Fruit fly (Drosophila melanogaster) whole organism, wandering third instar larva: ENCODE data around the gene CG14853.

Experiments
- Abd-B ChIP-seq: fragments of >200 bp; optimal IDR thresholded peaks from 2 replicates; lab custom pipeline; 2017; ENCODE audit warnings: missing biosample characterization, missing genetic modification characterization
- CG9705 ChIP-seq: fragments of 200-800 bp; sonication (Bioruptor generic); optimal IDR thresholded peaks from 2 replicates; lab custom pipeline; 2018; ENCODE audit warnings: missing biosample characterization, mild to moderate bottlenecking, missing genetic modification characterization
- CrebA ChIP-seq: fragments of 200-800 bp; sonication (Bioruptor generic); optimal IDR thresholded peaks from 2 replicates; lab custom pipeline; 2016; ENCODE audit warnings: missing biosample characterization, mild to moderate bottlenecking, missing genetic modification characterization, borderline replicate concordance
- Dfd ChIP-seq: fragments of >200 bp; optimal IDR thresholded peaks from 2 replicates; lab custom pipeline; 2017; ENCODE audit warnings: missing biosample characterization, missing genetic modification characterization
- Dif ChIP-seq: fragments of 200-275, 200-300 bp; sonication (Bioruptor generic); optimal IDR thresholded peaks from 2 replicates; lab custom pipeline; 2018; ENCODE audit warnings: missing biosample characterization, missing genetic modification characterization; ENCODE audit not compliant: partially characterized antibody
- GATAd ChIP-seq: sonication (Bioruptor generic); optimal IDR thresholded peaks from 2 replicates; lab custom pipeline; 2016; ENCODE audit warnings: missing biosample characterization, missing genetic modification characterization
- HLH106 ChIP-seq: fragments of 200-800 bp; optimal IDR thresholded peaks from 3 replicates; lab custom pipeline; 2019; ENCODE audit warnings: missing biosample characterization, mild to moderate bottlenecking, missing genetic modification characterization, moderate library complexity
- Hnf4 ChIP-seq: fragments of 200-800 bp; sonication (Bioruptor generic); optimal IDR thresholded peaks from 2 replicates; lab custom pipeline; 2016; ENCODE audit warnings: missing biosample characterization, mild to moderate bottlenecking, missing genetic modification characterization
- Hr83 ChIP-seq: fragments of 200-300 bp; sonication (Bioruptor generic); optimal IDR thresholded peaks from 2 replicates; lab custom pipeline; 2016; ENCODE audit warnings: missing biosample characterization, mild to moderate bottlenecking, missing genetic modification characterization, moderate library complexity; ENCODE audit not compliant: poor library complexity, severe bottlenecking
- N ChIP-seq: fragments of >200 bp; optimal IDR thresholded peaks from 2 replicates; lab custom pipeline; 2018; ENCODE audit warnings: missing biosample characterization, missing external identifiers, missing genetic modification characterization
- Rel ChIP-seq, 2 experiments: fragments of 200-800 bp; sonication (Bioruptor generic) in 1 of 2; optimal IDR thresholded peaks; 2 replicates in 1 of 2; 3 replicates in 1 of 2; lab custom pipeline; 2016 to 2019; ENCODE audit warnings: mild to moderate bottlenecking in 2 of 2, missing biosample characterization in 2 of 2, missing genetic modification characterization in 2 of 2, moderate library complexity in 1 of 2
- Sp1 ChIP-seq: fragments of 200-800 bp; sonication (Bioruptor generic); optimal IDR thresholded peaks from 3 replicates; lab custom pipeline; 2019; ENCODE audit warnings: missing biosample characterization, mild to moderate bottlenecking, missing genetic modification characterization, moderate library complexity
- brk ChIP-seq: fragments of 200-800 bp; sonication (Bioruptor generic); optimal IDR thresholded peaks from 2 replicates; lab custom pipeline; 2016; ENCODE audit warnings: missing biosample characterization, mild to moderate bottlenecking, missing genetic modification characterization
- dl ChIP-seq, 2 experiments: fragments of 175-275, 200-275 bp in 1 of 2; fragments of 200-275 bp in 1 of 2; sonication (Bioruptor generic); optimal IDR thresholded peaks; lab custom pipeline; 2018; ENCODE audit warnings: mild to moderate bottlenecking in 2 of 2, missing biosample characterization in 2 of 2, missing genetic modification characterization in 2 of 2, moderate library complexity in 2 of 2; ENCODE audit not compliant: partially characterized antibody in 2 of 2, insufficient read depth in 1 of 2
- dmrt93B ChIP-seq: fragments of 200-800 bp; sonication (Bioruptor generic); optimal IDR thresholded peaks from 2 replicates; lab custom pipeline; 2018; ENCODE audit warnings: missing biosample characterization, mild to moderate bottlenecking, missing genetic modification characterization
- ey ChIP-seq: fragments of 200-800 bp; sonication (Bioruptor generic); optimal IDR thresholded peaks from 2 replicates; lab custom pipeline; 2016; ENCODE audit warnings: missing biosample characterization, missing genetic modification characterization
- foxo ChIP-seq, 2 experiments: fragments of 200-800 bp; sonication (Bioruptor generic); optimal IDR thresholded peaks; 2 replicates in 1 of 2; 3 replicates in 1 of 2; lab custom pipeline; 2016 to 2017; ENCODE audit warnings: missing biosample characterization in 2 of 2, missing genetic modification characterization in 2 of 2
- fru ChIP-seq: fragments of 200-800 bp; sonication (Bioruptor generic); optimal IDR thresholded peaks from 3 replicates; lab custom pipeline; 2016; ENCODE audit warnings: missing biosample characterization, mild to moderate bottlenecking, missing genetic modification characterization
- h ChIP-seq: fragments of 200-800 bp; sonication (Bioruptor generic); optimal IDR thresholded peaks from 3 replicates; lab custom pipeline; 2016; ENCODE audit warnings: missing biosample characterization, mild to moderate bottlenecking, missing genetic modification characterization
- jim ChIP-seq: fragments of 175-275, 200-325 bp; sonication (Bioruptor generic); optimal IDR thresholded peaks from 2 replicates; lab custom pipeline; 2016; ENCODE audit warnings: missing biosample characterization, mild to moderate bottlenecking, missing genetic modification characterization
- lola ChIP-seq: fragments of >200 bp; optimal IDR thresholded peaks from 2 replicates; lab custom pipeline; 2017; ENCODE audit warnings: missing biosample characterization, missing genetic modification characterization
- pan ChIP-seq: fragments of >200 bp; optimal IDR thresholded peaks from 2 replicates; lab custom pipeline; 2017
- sage ChIP-seq: fragments of 200-800 bp; sonication (Bioruptor generic); optimal IDR thresholded peaks from 2 replicates; lab custom pipeline; 2016; ENCODE audit warnings: missing biosample characterization, mild to moderate bottlenecking, missing genetic modification characterization
- sv ChIP-seq: fragments of 200-800 bp; sonication (Bioruptor generic); optimal IDR thresholded peaks from 3 replicates; lab custom pipeline; 2016; ENCODE audit warnings: missing biosample characterization, missing genetic modification characterization
- tai ChIP-seq: sonication (Bioruptor generic); optimal IDR thresholded peaks from 2 replicates; lab custom pipeline; 2016; ENCODE audit warnings: missing biosample characterization, missing genetic modification characterization
- usp ChIP-seq: fragments of >200 bp; optimal IDR thresholded peaks from 2 replicates; lab custom pipeline; 2017; ENCODE audit warnings: missing biosample characterization, missing genetic modification characterization
- woc ChIP-seq: sonication (Bioruptor generic); optimal IDR thresholded peaks from 2 replicates; lab custom pipeline; 2016; ENCODE audit warnings: missing biosample characterization, mild to moderate bottlenecking, missing genetic modification characterization

CG14853 gene

dm6 chr3R:14576692-14577646 lies 32.5 kb upstream of the CG14853 start, which contains the start of gene stumps:
stumps (plus strand) TSS chr3R:14577217.
- no peak for TF ChIP-seq Rel (GFP tag; optimal IDR thresholded peaks at IDR 0.05; lab: Kevin White, UChicago)
- TF ChIP-seq Rel (tag; optimal IDR thresholded peaks at IDR 0.05; lab: Kevin White, UChicago) = no peak
- TF ChIP-seq dl (GFP tag; optimal IDR thresholded peaks at IDR 0.05; lab: Kevin White, UChicago; ENCODE audit: insufficient read depth in 1 of 2, partially characterized antibody in 2 of 2) = no peak
- no peak for TF ChIP-seq jim (GFP tag; lab: Kevin White, UChicago)
- TF ChIP-seq CG9705 (GFP tag; lab: Kevin White, UChicago) = no peak
- no peak for TF ChIP-seq lola (GFP tag; lab: Kevin White, UChicago)
- no peak for TF ChIP-seq usp (GFP tag; lab: Kevin White, UChicago)
- TF ChIP-seq Sp1 (GFP tag; lab: Kevin White, UChicago) = no peak
- no peak for TF ChIP-seq pan (lab: Kevin White, UChicago)
- TF ChIP-seq Hr83 = no peak
- no peak for TF ChIP-seq dmrt93B (GFP tag; lab: Kevin White, UChicago)
- no peak for TF ChIP-seq CrebA
- no peak for TF ChIP-seq h (GFP tag; lab: Kevin White, UChicago)
- TF ChIP-seq GATAd (GFP tag; lab: Kevin White, UChicago) = no peak
- no peak for TF ChIP-seq woc (GFP tag; lab: Kevin White, UChicago)
- TF ChIP-seq Hnf4 = no peak
- TF ChIP-seq N (GFP tag; lab: Kevin White, UChicago) = no peak
- TF ChIP-seq sv (GFP tag; lab: Kevin White, UChicago) = no peak
- no peak for TF ChIP-seq Dif (GFP tag; lab: Kevin White, UChicago)
- TF ChIP-seq foxo (GFP tag; optimal IDR thresholded peaks at IDR 0.05; lab: Kevin White, UChicago) = no peak
- TF ChIP-seq fru (GFP tag; lab: Kevin White, UChicago) = no peak

- TF ChIP-seq sv (GFP tag; lab: Kevin White, UChicago) (no peak), fru (GFP tag; lab: Kevin White, UChicago) (peak; percentile 11), Dif (GFP tag; lab: Kevin White, UChicago) (no peak), brk (GFP tag; lab: Kevin White, UChicago) (no peak), Hr83 (no peak), ey (GFP tag; lab: Kevin White, UChicago) (no peak), Abd-B (GFP tag; lab: Kevin White, UChicago) (no peak), Dfd (GFP tag; lab: Kevin White, UChicago) (peak; percentile 93), tai (GFP tag; lab: Kevin White, UChicago) (no peak), sage (GFP tag; lab: Kevin White, UChicago) (no peak), Rel (GFP tag; optimal IDR thresholded peaks at IDR 0.05; lab: Kevin White, UChicago) (no peak), Rel (tag; optimal IDR thresholded peaks at IDR 0.05; lab: Kevin White, UChicago) (no peak), HLH106 (tag; lab: Kevin White, UChicago) (peak; percentile 34), h (GFP tag; lab: Kevin White, UChicago) (peak; percentile 18)
These were observed 31.5 kb upstream of the CG14853 start for dm6 chr3R:14577803-14578493.

- TF ChIP-seq sv (GFP tag; lab: Kevin White, UChicago) = no peak
These were observed 29.3 kb upstream of the CG14853 start for dm6 chr3R:14580045-14580579.
